Fruit fly (Drosophila melanogaster) whole organism, wandering third instar larva: ENCODE results near the gene orb2.

Experiments used
- Abd-B ChIP-seq: fragments of >200 bp; optimal IDR thresholded peaks from 2 replicates; lab custom pipeline; 2017; ENCODE audit warnings: missing biosample characterization, missing genetic modification characterization
- CG32264 ChIP-seq: fragments of 200-800 bp; sonication (Bioruptor generic); optimal IDR thresholded peaks from 2 replicates; lab custom pipeline; 2016; ENCODE audit warnings: missing biosample characterization, missing genetic modification characterization
- CG9705 ChIP-seq: fragments of 200-800 bp; sonication (Bioruptor generic); optimal IDR thresholded peaks from 2 replicates; lab custom pipeline; 2018; ENCODE audit warnings: missing biosample characterization, mild to moderate bottlenecking, missing genetic modification characterization
- CrebA ChIP-seq: fragments of 200-800 bp; sonication (Bioruptor generic); optimal IDR thresholded peaks from 2 replicates; lab custom pipeline; 2016; ENCODE audit warnings: missing biosample characterization, mild to moderate bottlenecking, missing genetic modification characterization, borderline replicate concordance
- Dfd ChIP-seq: fragments of >200 bp; optimal IDR thresholded peaks from 2 replicates; lab custom pipeline; 2017; ENCODE audit warnings: missing biosample characterization, missing genetic modification characterization
- Dif ChIP-seq: fragments of 200-275, 200-300 bp; sonication (Bioruptor generic); optimal IDR thresholded peaks from 2 replicates; lab custom pipeline; 2018; ENCODE audit warnings: missing biosample characterization, missing genetic modification characterization; ENCODE audit not compliant: partially characterized antibody
- GATAd ChIP-seq: sonication (Bioruptor generic); optimal IDR thresholded peaks from 2 replicates; lab custom pipeline; 2016; ENCODE audit warnings: missing biosample characterization, missing genetic modification characterization
- HLH106 ChIP-seq: fragments of 200-800 bp; optimal IDR thresholded peaks from 3 replicates; lab custom pipeline; 2019; ENCODE audit warnings: missing biosample characterization, mild to moderate bottlenecking, missing genetic modification characterization, moderate library complexity
- Hnf4 ChIP-seq: fragments of 200-800 bp; sonication (Bioruptor generic); optimal IDR thresholded peaks from 2 replicates; lab custom pipeline; 2016; ENCODE audit warnings: missing biosample characterization, mild to moderate bottlenecking, missing genetic modification characterization
- Hr78 ChIP-seq: fragments of >200 bp; optimal IDR thresholded peaks from 2 replicates; lab custom pipeline; 2017; ENCODE audit warnings: missing biosample characterization, missing genetic modification characterization
- Hr83 ChIP-seq: fragments of 200-300 bp; sonication (Bioruptor generic); optimal IDR thresholded peaks from 2 replicates; lab custom pipeline; 2016; ENCODE audit warnings: missing biosample characterization, mild to moderate bottlenecking, missing genetic modification characterization, moderate library complexity; ENCODE audit not compliant: poor library complexity, severe bottlenecking
- Jra ChIP-seq: sonication (Bioruptor generic); optimal IDR thresholded peaks from 2 replicates; lab custom pipeline; 2016; ENCODE audit warnings: missing biosample characterization, missing genetic modification characterization
- Mio ChIP-seq: sonication (Bioruptor generic); optimal IDR thresholded peaks from 2 replicates; lab custom pipeline; 2016; ENCODE audit warnings: missing biosample characterization, missing genetic modification characterization
- Myc ChIP-seq: fragments of >200 bp; optimal IDR thresholded peaks from 2 replicates; lab custom pipeline; 2017
- N ChIP-seq: fragments of >200 bp; optimal IDR thresholded peaks from 2 replicates; lab custom pipeline; 2018; ENCODE audit warnings: missing biosample characterization, missing external identifiers, missing genetic modification characterization
- OdsH ChIP-seq: fragments of 200-800 bp; sonication (Bioruptor generic); optimal IDR thresholded peaks from 2 replicates; lab custom pipeline; 2016; ENCODE audit warnings: missing biosample characterization, mild to moderate bottlenecking, missing genetic modification characterization
- Rel ChIP-seq, 2 experiments: fragments of 200-800 bp; sonication (Bioruptor generic) in 1 of 2; optimal IDR thresholded peaks; 2 replicates in 1 of 2; 3 replicates in 1 of 2; lab custom pipeline; 2016 to 2019; ENCODE audit warnings: mild to moderate bottlenecking in 2 of 2, missing biosample characterization in 2 of 2, missing genetic modification characterization in 2 of 2, moderate library complexity in 1 of 2
- Sp1 ChIP-seq: fragments of 200-800 bp; sonication (Bioruptor generic); optimal IDR thresholded peaks from 3 replicates; lab custom pipeline; 2019; ENCODE audit warnings: missing biosample characterization, mild to moderate bottlenecking, missing genetic modification characterization, moderate library complexity
- Vsx2 ChIP-seq: fragments of 200-300, 225-300 bp; sonication (Bioruptor generic); optimal IDR thresholded peaks from 2 replicates; lab custom pipeline; 2018; ENCODE audit warnings: missing biosample characterization, missing genetic modification characterization; ENCODE audit not compliant: partially characterized antibody
- br ChIP-seq: fragments of 200-800 bp; sonication (Bioruptor generic); optimal IDR thresholded peaks from 2 replicates; lab custom pipeline; 2016; ENCODE audit warnings: missing biosample characterization, missing genetic modification characterization
- brk ChIP-seq: fragments of 200-800 bp; sonication (Bioruptor generic); optimal IDR thresholded peaks from 2 replicates; lab custom pipeline; 2016; ENCODE audit warnings: missing biosample characterization, mild to moderate bottlenecking, missing genetic modification characterization
- dl ChIP-seq, 2 experiments: fragments of 175-275, 200-275 bp in 1 of 2; fragments of 200-275 bp in 1 of 2; sonication (Bioruptor generic); optimal IDR thresholded peaks; lab custom pipeline; 2018; ENCODE audit warnings: mild to moderate bottlenecking in 2 of 2, missing biosample characterization in 2 of 2, missing genetic modification characterization in 2 of 2, moderate library complexity in 2 of 2; ENCODE audit not compliant: partially characterized antibody in 2 of 2, insufficient read depth in 1 of 2
- dmrt93B ChIP-seq: fragments of 200-800 bp; sonication (Bioruptor generic); optimal IDR thresholded peaks from 2 replicates; lab custom pipeline; 2018; ENCODE audit warnings: missing biosample characterization, mild to moderate bottlenecking, missing genetic modification characterization
- dsf ChIP-seq: sonication (Bioruptor generic); optimal IDR thresholded peaks from 2 replicates; lab custom pipeline; 2016; ENCODE audit warnings: missing biosample characterization, missing genetic modification characterization, borderline replicate concordance
- ey ChIP-seq: fragments of 200-800 bp; sonication (Bioruptor generic); optimal IDR thresholded peaks from 2 replicates; lab custom pipeline; 2016; ENCODE audit warnings: missing biosample characterization, missing genetic modification characterization
- foxo ChIP-seq, 2 experiments: fragments of 200-800 bp; sonication (Bioruptor generic); optimal IDR thresholded peaks; 2 replicates in 1 of 2; 3 replicates in 1 of 2; lab custom pipeline; 2016 to 2017; ENCODE audit warnings: missing biosample characterization in 2 of 2, missing genetic modification characterization in 2 of 2
- fru ChIP-seq: fragments of 200-800 bp; sonication (Bioruptor generic); optimal IDR thresholded peaks from 3 replicates; lab custom pipeline; 2016; ENCODE audit warnings: missing biosample characterization, mild to moderate bottlenecking, missing genetic modification characterization
- h ChIP-seq: fragments of 200-800 bp; sonication (Bioruptor generic); optimal IDR thresholded peaks from 3 replicates; lab custom pipeline; 2016; ENCODE audit warnings: missing biosample characterization, mild to moderate bottlenecking, missing genetic modification characterization
- jim ChIP-seq: fragments of 175-275, 200-325 bp; sonication (Bioruptor generic); optimal IDR thresholded peaks from 2 replicates; lab custom pipeline; 2016; ENCODE audit warnings: missing biosample characterization, mild to moderate bottlenecking, missing genetic modification characterization
- lola ChIP-seq: fragments of >200 bp; optimal IDR thresholded peaks from 2 replicates; lab custom pipeline; 2017; ENCODE audit warnings: missing biosample characterization, missing genetic modification characterization
- pan ChIP-seq: fragments of >200 bp; optimal IDR thresholded peaks from 2 replicates; lab custom pipeline; 2017
- psq ChIP-seq: fragments of 200-800 bp; sonication (Bioruptor generic); optimal IDR thresholded peaks from 3 replicates; lab custom pipeline; 2017; ENCODE audit warnings: missing biosample characterization, mild to moderate bottlenecking, missing genetic modification characterization, moderate library complexity
- rgr ChIP-seq: fragments of 200-800 bp; sonication (Bioruptor generic); optimal IDR thresholded peaks from 3 replicates; lab custom pipeline; 2016; ENCODE audit warnings: missing biosample characterization, mild to moderate bottlenecking, missing genetic modification characterization
- sage ChIP-seq: fragments of 200-800 bp; sonication (Bioruptor generic); optimal IDR thresholded peaks from 2 replicates; lab custom pipeline; 2016; ENCODE audit warnings: missing biosample characterization, mild to moderate bottlenecking, missing genetic modification characterization
- sv ChIP-seq: fragments of 200-800 bp; sonication (Bioruptor generic); optimal IDR thresholded peaks from 3 replicates; lab custom pipeline; 2016; ENCODE audit warnings: missing biosample characterization, missing genetic modification characterization
- tai ChIP-seq: sonication (Bioruptor generic); optimal IDR thresholded peaks from 2 replicates; lab custom pipeline; 2016; ENCODE audit warnings: missing biosample characterization, missing genetic modification characterization
- usp ChIP-seq: fragments of >200 bp; optimal IDR thresholded peaks from 2 replicates; lab custom pipeline; 2017; ENCODE audit warnings: missing biosample characterization, missing genetic modification characterization
- woc ChIP-seq: sonication (Bioruptor generic); optimal IDR thresholded peaks from 2 replicates; lab custom pipeline; 2016; ENCODE audit warnings: missing biosample characterization, mild to moderate bottlenecking, missing genetic modification characterization

orb2 gene

dm6 chr3L:8955199-8955598 lies 936 bp upstream of the orb2 start:
- TF ChIP-seq dl (GFP tag; optimal IDR thresholded peaks at IDR 0.05; lab: Kevin White, UChicago; ENCODE audit: insufficient read depth in 1 of 2, partially characterized antibody in 2 of 2) (no peak), Mio (GFP tag; lab: Kevin White, UChicago) (no peak), usp (GFP tag; lab: Kevin White, UChicago) (no peak), Abd-B (GFP tag; lab: Kevin White, UChicago) (no peak), Hnf4 (no peak)

DNA sequence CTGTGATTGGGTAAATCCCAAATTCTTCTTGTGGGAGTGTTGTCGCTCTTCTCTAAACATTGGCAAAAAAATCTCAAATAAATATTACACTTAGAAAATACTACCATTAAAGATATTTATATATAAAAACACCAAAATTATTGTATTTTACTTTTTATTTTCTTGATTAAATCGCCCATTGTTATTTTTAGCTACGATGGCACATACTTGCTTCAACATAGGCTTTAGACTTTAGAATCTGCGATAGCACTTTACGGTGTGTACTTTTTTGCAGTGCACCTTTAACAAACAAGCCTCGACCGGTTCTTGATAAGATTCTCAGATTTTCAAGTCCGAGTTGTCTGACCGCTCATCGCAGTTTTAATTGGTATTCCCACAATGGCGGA lies 378 bp upstream of the orb2 start, which contains the start of gene GNBP3:
TSS of gene GNBP3 (plus strand) at position 374 of the 386 bp plus-strand sequence.
- peak; percentile 95 for TF ChIP-seq h (GFP tag; lab: Kevin White, UChicago)
- peak; percentile 91 for TF ChIP-seq br
- peak; percentile 60 for TF ChIP-seq fru
- TF ChIP-seq ey (GFP tag; lab: Kevin White, UChicago), result peak; percentile 83
- no peak for TF ChIP-seq CrebA (GFP tag; lab: Kevin White, UChicago)
- TF ChIP-seq N (GFP tag; lab: Kevin White, UChicago), result no peak
- TF ChIP-seq foxo (GFP tag; optimal IDR thresholded peaks at IDR 0.05; lab: Kevin White, UChicago), result peak in 1 of 2 experiments; percentile 96
- TF ChIP-seq CG32264, result peak; percentile 72
- no peak for TF ChIP-seq Hnf4
- peak; percentile 93 for TF ChIP-seq Rel (GFP tag; optimal IDR thresholded peaks at IDR 0.05; lab: Kevin White, UChicago)
- peak; percentile 96 for TF ChIP-seq Rel (tag; optimal IDR thresholded peaks at IDR 0.05; lab: Kevin White, UChicago)
- TF ChIP-seq sv (GFP tag; lab: Kevin White, UChicago), result no peak
- peak; percentile 3 for TF ChIP-seq GATAd (GFP tag; lab: Kevin White, UChicago)
- no peak for TF ChIP-seq lola (GFP tag; lab: Kevin White, UChicago)
- TF ChIP-seq HLH106, result peak; percentile 93
- TF ChIP-seq dl (GFP tag; optimal IDR thresholded peaks at IDR 0.05; lab: Kevin White, UChicago; ENCODE audit: insufficient read depth in 1 of 2, partially characterized antibody in 2 of 2), result no peak
- peak; percentile 79 for TF ChIP-seq CG9705 (GFP tag; lab: Kevin White, UChicago)
- TF ChIP-seq tai (GFP tag; lab: Kevin White, UChicago), result no peak
- TF ChIP-seq Dfd (GFP tag; lab: Kevin White, UChicago), result no peak
- TF ChIP-seq Myc (lab: Kevin White, UChicago), result no peak
- TF ChIP-seq Jra (GFP tag; lab: Kevin White, UChicago), result no peak
- TF ChIP-seq woc (GFP tag; lab: Kevin White, UChicago), result no peak
- no peak for TF ChIP-seq Abd-B (GFP tag; lab: Kevin White, UChicago)
- TF ChIP-seq Vsx2 (GFP tag; lab: Kevin White, UChicago), result peak; percentile 42
- TF ChIP-seq jim (GFP tag; lab: Kevin White, UChicago), result peak; percentile 10
- no peak for TF ChIP-seq usp (GFP tag; lab: Kevin White, UChicago)
- peak; percentile 46 for TF ChIP-seq Dif (GFP tag; lab: Kevin White, UChicago)
- peak; percentile 84 for TF ChIP-seq psq
- peak; percentile 95 for TF ChIP-seq rgr (GFP tag; lab: Kevin White, UChicago)
- TF ChIP-seq pan, result no peak
- TF ChIP-seq dsf (GFP tag; lab: Kevin White, UChicago), result no peak
- TF ChIP-seq brk, result no peak
- TF ChIP-seq sage (GFP tag; lab: Kevin White, UChicago), result peak; percentile 96
- TF ChIP-seq dmrt93B (GFP tag; lab: Kevin White, UChicago), result peak; percentile 86
- TF ChIP-seq Hr78 (GFP tag; lab: Kevin White, UChicago), result no peak
- TF ChIP-seq Mio (GFP tag; lab: Kevin White, UChicago), result no peak
- peak; percentile 92 for TF ChIP-seq OdsH (GFP tag; lab: Kevin White, UChicago)
- peak; percentile 96 for TF ChIP-seq Sp1 (GFP tag; lab: Kevin White, UChicago)
- peak; percentile 48 for TF ChIP-seq Hr83 (GFP tag; lab: Kevin White, UChicago)
